Worm (Caenorhabditis elegans) whole organism, L4 larva: Measurements from ENCODE around the gene stg-1.

Source experiments
- F26F4.8 ChIP-seq: fragments of 200-800 bp; sonication (Bioruptor generic); conservative IDR thresholded peaks from 2 replicates; pipeline ENCODE4 v1.3.6; 2022; ENCODE audit warnings: missing genetic modification characterization, missing compliant biosample characterization
- F37D6.2 ChIP-seq: sonication (generic microtip); optimal IDR thresholded peaks from 2 replicates; lab custom pipeline; 2016; ENCODE audit warnings: mild to moderate bottlenecking, missing genetic modification characterization, missing compliant biosample characterization
- F49E8.2 ChIP-seq: sonication (generic microtip); optimal IDR thresholded peaks from 2 replicates; lab custom pipeline; 2016; ENCODE audit warnings: missing compliant biosample characterization, mild to moderate bottlenecking, missing genetic modification characterization, borderline replicate concordance
- Y48G9A.11 ChIP-seq: fragments of 200-800 bp; sonication (Bioruptor generic); IDR thresholded peaks from 2 replicates; pipeline ENCODE4 v1.3.6; 2022; ENCODE audit warnings: missing genetic modification reagents, missing genetic modification characterization, missing compliant biosample characterization
- Y5F2A.4 ChIP-seq: fragments of 200-800 bp; sonication (Bioruptor generic); optimal IDR thresholded peaks from 2 replicates; lab custom pipeline; 2018; ENCODE audit warnings: mild to moderate bottlenecking, missing genetic modification characterization, missing compliant biosample characterization
- Y75B8A.6 ChIP-seq: fragments of 200-800 bp; sonication (Bioruptor generic); IDR thresholded peaks from 2 replicates; pipeline ENCODE4 v1.3.6; 2022; ENCODE audit warnings: missing genetic modification reagents, missing genetic modification characterization, missing compliant biosample characterization
- ZK546.5 ChIP-seq, 2 experiments: sonication (generic microtip); optimal IDR thresholded peaks; 2 replicates each; lab custom pipeline; 2017; ENCODE audit warnings: missing biosample characterization in 2 of 2, missing genetic modification characterization in 2 of 2
- aly-2 ChIP-seq: sonication (generic microtip); optimal IDR thresholded peaks from 2 replicates; lab custom pipeline; 2018; ENCODE audit warnings: missing biosample characterization, missing genetic modification characterization
- attf-4 ChIP-seq: sonication (generic microtip); optimal IDR thresholded peaks from 3 replicates; lab custom pipeline; 2017; ENCODE audit warnings: missing biosample characterization, missing genetic modification characterization
- ceh-32 ChIP-seq: sonication (generic microtip); optimal IDR thresholded peaks from 2 replicates; lab custom pipeline; 2016; ENCODE audit warnings: mild to moderate bottlenecking, missing genetic modification characterization, missing compliant biosample characterization; ENCODE audit not compliant: poor library complexity
- ceh-82 ChIP-seq: sonication (generic microtip); optimal IDR thresholded peaks from 2 replicates; lab custom pipeline; 2017; ENCODE audit warnings: missing biosample characterization, missing genetic modification characterization
- ctbp-1 ChIP-seq: fragments of 200-800 bp; sonication (Bioruptor generic); IDR thresholded peaks from 2 replicates; pipeline ENCODE4 v1.3.6; 2022; ENCODE audit warnings: missing genetic modification reagents, missing genetic modification characterization, missing compliant biosample characterization
- daf-12 ChIP-seq: fragments of 150-350 bp; optimal IDR thresholded peaks from 2 replicates; lab custom pipeline; 2014; ENCODE audit warnings: missing biosample characterization, missing genetic modification reagents, missing genetic modification characterization
- daf-16 ChIP-seq, 3 experiments: sonication (generic microtip); optimal IDR thresholded peaks; 2 replicates each; lab custom pipeline; 2016 to 2017; ENCODE audit warnings: missing genetic modification characterization in 3 of 3, missing genetic modification reagents in 3 of 3, mild to moderate bottlenecking in 2 of 3, missing compliant biosample characterization in 2 of 3, missing biosample characterization in 1 of 3, moderate library complexity in 1 of 3
- daf-19 ChIP-seq: fragments of 200-800 bp; sonication (Bioruptor generic); conservative IDR thresholded peaks from 2 replicates; pipeline ENCODE4 v1.3.6; 2022; ENCODE audit warnings: missing genetic modification characterization, missing compliant biosample characterization
- daf-8 ChIP-seq: fragments of 200-800 bp; sonication (Bioruptor generic); IDR thresholded peaks from 2 replicates; pipeline ENCODE4 v1.3.6; 2022; ENCODE audit warnings: missing genetic modification characterization, missing compliant biosample characterization
- dmd-8 ChIP-seq: fragments of 200-800 bp; sonication (Bioruptor generic); IDR thresholded peaks from 2 replicates; pipeline ENCODE4 v1.3.6; 2022; ENCODE audit warnings: missing genetic modification characterization, missing compliant biosample characterization
- dve-1 ChIP-seq: sonication (generic microtip); optimal IDR thresholded peaks from 2 replicates; lab custom pipeline; 2017; ENCODE audit warnings: antibody characterized with exemption, mild to moderate bottlenecking, missing genetic modification characterization, missing compliant biosample characterization; ENCODE audit not compliant: insufficient read depth
- egl-27 ChIP-seq: sonication (generic microtip); optimal IDR thresholded peaks from 3 replicates; lab custom pipeline; 2017; ENCODE audit warnings: missing biosample characterization, missing genetic modification reagents, missing genetic modification characterization
- egl-43 ChIP-seq: fragments of 200-800 bp; sonication (Bioruptor generic); IDR thresholded peaks from 2 replicates; pipeline ENCODE4 v1.3.6; 2022; ENCODE audit warnings: missing genetic modification reagents, missing genetic modification characterization, missing compliant biosample characterization
- hlh-11 ChIP-seq: fragments of 200-800 bp; sonication (Bioruptor generic); optimal IDR thresholded peaks from 2 replicates; lab custom pipeline; 2018; ENCODE audit warnings: mild to moderate bottlenecking, missing genetic modification characterization, missing compliant biosample characterization
- hlh-30 ChIP-seq: sonication (generic microtip); optimal IDR thresholded peaks from 2 replicates; lab custom pipeline; 2017; ENCODE audit warnings: antibody characterized with exemption, mild to moderate bottlenecking, missing genetic modification characterization, missing compliant biosample characterization; ENCODE audit not compliant: insufficient read depth
- jun-1 ChIP-seq: fragments of 150-350 bp; optimal IDR thresholded peaks from 2 replicates; lab custom pipeline; 2014; ENCODE audit warnings: missing biosample characterization, missing genetic modification reagents, missing genetic modification characterization
- lim-7 ChIP-seq: fragments of 200-800 bp; sonication (Bioruptor generic); IDR thresholded peaks from 2 replicates; pipeline ENCODE4 v1.3.6; 2022; ENCODE audit warnings: missing genetic modification characterization, missing compliant biosample characterization
- lin-13 ChIP-seq: fragments of 150-350 bp; optimal IDR thresholded peaks from 2 replicates; lab custom pipeline; 2014; ENCODE audit warnings: missing biosample characterization, missing genetic modification reagents, missing genetic modification characterization
- lin-15B ChIP-seq: fragments of 150-350 bp; sonication (generic microtip); optimal IDR thresholded peaks from 3 replicates; lab custom pipeline; 2014; ENCODE audit warnings: missing biosample characterization, missing genetic modification characterization
- lin-39 ChIP-seq: fragments of 150-350 bp; optimal IDR thresholded peaks from 2 replicates; lab custom pipeline; 2014; ENCODE audit warnings: missing biosample characterization, missing genetic modification reagents, missing genetic modification characterization
- lsy-2 ChIP-seq, 2 experiments: fragments of 150-350 bp in 1 of 2; sonication (generic microtip) in 1 of 2; optimal IDR thresholded peaks; 2 replicates each; lab custom pipeline; 2014 to 2017; ENCODE audit warnings: missing biosample characterization in 2 of 2, missing genetic modification characterization in 2 of 2
- madf-9 ChIP-seq: fragments of 200-800 bp; sonication (Bioruptor generic); conservative IDR thresholded peaks from 2 replicates; pipeline ENCODE4 v1.3.6; 2022; ENCODE audit warnings: missing genetic modification reagents, missing genetic modification characterization, missing compliant biosample characterization
- mdt-29 ChIP-seq: fragments of 200-800 bp; sonication (Bioruptor generic); IDR thresholded peaks from 2 replicates; pipeline ENCODE4 v1.3.6; 2022; ENCODE audit warnings: missing genetic modification reagents, missing genetic modification characterization, missing compliant biosample characterization
- mep-1 ChIP-seq: fragments of 150-350 bp; sonication (generic microtip); optimal IDR thresholded peaks from 3 replicates; lab custom pipeline; 2014; ENCODE audit warnings: missing biosample characterization, missing genetic modification characterization
- mxl-3 ChIP-seq: fragments of 200-800 bp; sonication (Bioruptor generic); optimal IDR thresholded peaks from 2 replicates; lab custom pipeline; 2018; ENCODE audit warnings: mild to moderate bottlenecking, missing genetic modification characterization, missing compliant biosample characterization
- nhr-11 ChIP-seq: fragments of 150-350 bp; optimal IDR thresholded peaks from 2 replicates; lab custom pipeline; 2014; ENCODE audit warnings: missing biosample characterization, missing genetic modification characterization
- nhr-111 ChIP-seq: fragments of 200-800 bp; sonication (Bioruptor generic); optimal IDR thresholded peaks from 2 replicates; lab custom pipeline; 2018; ENCODE audit warnings: mild to moderate bottlenecking, missing genetic modification characterization, missing compliant biosample characterization
- nhr-25 ChIP-seq: sonication (generic microtip); optimal IDR thresholded peaks from 2 replicates; lab custom pipeline; 2017; ENCODE audit warnings: missing genetic modification characterization, mild to moderate bottlenecking, missing compliant biosample characterization, antibody characterized with exemption, moderate library complexity, borderline replicate concordance; ENCODE audit not compliant: insufficient read depth
- nhr-28 ChIP-seq: fragments of 150-350 bp; optimal IDR thresholded peaks from 2 replicates; lab custom pipeline; 2014; ENCODE audit warnings: missing biosample characterization, missing genetic modification characterization
- nhr-42 ChIP-seq: fragments of 200-800 bp; sonication (Bioruptor generic); IDR thresholded peaks from 2 replicates; pipeline ENCODE4 v1.3.6; 2022; ENCODE audit warnings: missing genetic modification characterization, missing compliant biosample characterization
- nhr-48 ChIP-seq: sonication (generic microtip); optimal IDR thresholded peaks from 2 replicates; lab custom pipeline; 2016; ENCODE audit warnings: mild to moderate bottlenecking, missing genetic modification characterization, missing compliant biosample characterization
- php-3 ChIP-seq: fragments of 200-800 bp; sonication (Bioruptor generic); IDR thresholded peaks from 2 replicates; pipeline ENCODE4 v1.3.6; 2022; ENCODE audit warnings: missing genetic modification reagents, missing genetic modification characterization, missing compliant biosample characterization
- saeg-2 ChIP-seq: fragments of 200-800 bp; sonication (Bioruptor generic); IDR thresholded peaks from 2 replicates; pipeline ENCODE4 v1.3.6; 2022; ENCODE audit warnings: missing genetic modification reagents, missing genetic modification characterization, missing compliant biosample characterization
- tag-97 ChIP-seq: fragments of 200-800 bp; sonication (Bioruptor generic); IDR thresholded peaks from 2 replicates; pipeline ENCODE4 v1.3.6; 2022; ENCODE audit warnings: missing genetic modification characterization, missing compliant biosample characterization
- tra-1 ChIP-seq: fragments of 200-800 bp; sonication (Bioruptor generic); IDR thresholded peaks from 2 replicates; pipeline ENCODE4 v1.3.6; 2022; ENCODE audit warnings: missing genetic modification reagents, missing genetic modification characterization, missing compliant biosample characterization
- unc-39 ChIP-seq: sonication (generic microtip); optimal IDR thresholded peaks from 2 replicates; lab custom pipeline; 2017; ENCODE audit warnings: missing biosample characterization, missing genetic modification characterization
- zfp-3 ChIP-seq: fragments of 200-800 bp; sonication (Bioruptor generic); conservative IDR thresholded peaks from 2 replicates; pipeline ENCODE4 v1.3.6; 2022; ENCODE audit warnings: missing genetic modification reagents, missing genetic modification characterization, missing compliant biosample characterization
- ztf-7 ChIP-seq: fragments of 150-350 bp; optimal IDR thresholded peaks from 2 replicates; lab custom pipeline; 2014; ENCODE audit warnings: missing biosample characterization, missing genetic modification characterization

stg-1 gene

DNA sequence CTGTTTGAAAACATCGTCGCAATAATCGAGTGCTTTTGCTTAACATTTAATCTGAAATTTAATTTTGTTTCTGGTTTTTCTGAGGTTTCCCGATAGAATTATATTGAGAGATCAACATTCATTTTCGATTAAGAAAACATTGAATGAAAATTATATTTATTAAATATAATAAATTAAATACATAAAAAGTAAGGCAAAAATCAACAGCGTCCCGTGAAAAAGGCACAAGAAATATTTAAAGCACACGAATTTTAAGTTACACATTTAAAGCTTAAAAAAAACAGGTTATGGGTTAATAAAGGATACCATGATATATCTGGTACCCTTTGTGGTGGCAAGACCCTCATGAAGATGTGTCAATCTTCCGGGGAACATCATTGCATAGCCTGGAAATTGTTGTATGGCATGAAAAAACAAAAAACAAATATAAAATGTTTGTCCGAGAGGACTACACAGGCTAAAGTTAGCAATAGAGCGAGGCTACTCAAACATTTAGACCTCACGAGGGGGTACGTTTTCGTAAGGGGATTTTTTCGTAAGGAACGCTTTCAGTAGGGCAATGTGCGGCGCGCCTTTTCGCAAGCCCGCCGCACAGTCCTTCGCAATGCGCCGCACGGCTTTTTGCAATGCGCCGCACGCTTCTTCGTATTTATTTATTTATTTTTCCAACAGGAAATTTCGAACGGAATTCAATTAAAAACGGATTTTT, 27.1 kb downstream of the stg-1 start, which contains the start of gene mtcu-2 (continued):
- TF ChIP-seq nhr-28 (tag; lab: Kevin White, UChicago) (peak; percentile 27), lim-7 (GFP tag; lab: Robert Waterston, UW) (peak; percentile 83), saeg-2 (peak; percentile 97), dve-1 (tag; lab: Kevin White, UChicago) (peak; percentile 58), nhr-42 (GFP tag; lab: Robert Waterston, UW) (peak; percentile 98), php-3 (peak; percentile 94), Y75B8A.6 (GFP tag; lab: Robert Waterston, UW) (peak; percentile 93), hlh-30 (tag; lab: Kevin White, UChicago) (peak; percentile 68), ctbp-1 (GFP tag; lab: Robert Waterston, UW) (peak; percentile 98), daf-19 (GFP tag; lab: Robert Waterston, UW) (peak; percentile 98), lsy-2 (tag; optimal IDR thresholded peaks at IDR 0.05; lab: Kevin White, UChicago) (peak; percentile 65 to 90), madf-9 (GFP tag; lab: Robert Waterston, UW) (peak; percentile 94), zfp-3 (peak; percentile 95), dmd-8 (peak; percentile 82), nhr-11 (peak; percentile 80), F37D6.2 (tag; lab: Kevin White, UChicago) (peak; percentile 56), F49E8.2 (tag; lab: Kevin White, UChicago) (peak; percentile 32), mdt-29 (GFP tag; lab: Robert Waterston, UW) (peak; percentile 96)

DNA sequence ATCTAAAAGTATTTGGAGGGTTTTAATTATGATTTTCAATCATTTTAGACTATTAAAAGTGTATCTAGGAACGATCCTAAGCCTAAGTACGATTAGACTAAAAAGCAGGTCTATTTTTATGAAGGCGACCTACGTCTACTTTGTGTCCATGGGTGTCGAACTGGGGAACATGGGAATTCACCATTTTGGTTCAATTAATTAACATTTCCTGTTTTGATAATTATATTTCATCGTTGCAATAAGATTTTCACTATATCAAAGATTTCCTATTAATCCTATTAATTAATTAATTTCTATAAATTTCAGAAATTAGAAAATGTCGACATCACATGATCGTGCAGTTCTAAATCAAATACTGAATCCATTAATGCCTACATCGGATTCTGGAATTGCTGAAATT, 30.6 kb downstream of the stg-1 start, which contains the start of gene ttc-36:
Gene ttc-36 (plus strand): TSS at position 301 of the 400 bp plus-strand sequence.
- TF ChIP-seq Y5F2A.4 (GFP tag; lab: Kevin White, UChicago) (no peak), mxl-3 (no peak)

DNA sequence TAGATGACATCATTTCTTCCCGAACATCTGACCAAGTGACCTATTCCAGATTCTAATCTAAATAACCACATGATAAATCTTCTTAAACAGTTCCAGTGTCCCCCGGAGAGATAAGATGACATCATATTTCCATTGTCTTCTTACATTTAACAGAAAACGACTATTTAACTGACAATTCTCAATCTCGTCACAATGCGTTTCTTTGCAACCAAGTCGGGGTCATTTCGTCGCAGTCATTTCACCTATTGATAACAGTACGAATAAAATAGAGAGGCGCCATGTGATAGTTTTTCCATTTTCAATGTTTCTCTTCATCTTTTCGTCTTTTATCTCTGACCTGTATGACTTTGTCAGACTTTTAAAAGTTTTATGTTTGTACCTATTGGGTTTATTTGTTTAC, 31.4 kb downstream of the stg-1 start:
- TF ChIP-seq ztf-7 (no peak), nhr-48 (tag; lab: Kevin White, UChicago) (peak; percentile 62), nhr-11 (no peak), jun-1 (tag; lab: Kevin White, UChicago) (no peak), attf-4 (no peak), daf-16 (GFP tag; optimal IDR thresholded peaks at IDR 0.05; lab: Kevin White, UChicago) (no peak), daf-16 (tag; optimal IDR thresholded peaks at IDR 0.05; lab: Kevin White, UChicago) (peak; percentile 89), ceh-32 (tag; lab: Kevin White, UChicago) (no peak), ceh-82 (tag; lab: Kevin White, UChicago) (no peak), tag-97 (GFP tag; lab: Robert Waterston, UW) (no peak), nhr-28 (tag; lab: Kevin White, UChicago) (peak; percentile 56), egl-43 (GFP tag; lab: Robert Waterston, UW) (no peak), tra-1 (GFP tag; lab: Robert Waterston, UW) (no peak), daf-19 (GFP tag; lab: Robert Waterston, UW) (no peak), lin-15B (tag; lab: Kevin White, UChicago) (no peak), nhr-111 (GFP tag; lab: Kevin White, UChicago) (no peak), zfp-3 (no peak), F26F4.8 (GFP tag; lab: Robert Waterston, UW) (no peak), nhr-25 (tag; lab: Kevin White, UChicago) (peak; percentile 75), aly-2 (tag; lab: Kevin White, UChicago) (no peak), dmd-8 (no peak), Y5F2A.4 (GFP tag; lab: Kevin White, UChicago) (no peak), hlh-11 (peak; percentile 81), unc-39 (no peak), daf-12 (tag; lab: Kevin White, UChicago) (no peak), daf-8 (GFP tag; lab: Robert Waterston, UW) (no peak), Y48G9A.11 (GFP tag; lab: Robert Waterston, UW) (no peak), madf-9 (GFP tag; lab: Robert Waterston, UW) (no peak), ZK546.5 (tag; optimal IDR thresholded peaks at IDR 0.05; lab: Kevin White, UChicago) (no peak), egl-27 (tag; lab: Kevin White, UChicago) (no peak), mep-1 (tag; lab: Kevin White, UChicago) (peak; percentile 26), lsy-2 (tag; optimal IDR thresholded peaks at IDR 0.05; lab: Kevin White, UChicago) (peak in 1 of 2 experiments; percentile 58), lin-13 (GFP tag; lab: Kevin White, UChicago) (no peak), lin-39 (tag; lab: Kevin White, UChicago) (no peak)
